Worm (Caenorhabditis elegans) whole organism, dauer: ENCODE measurements around the gene prp-8.

Experiments
- unc-62 ChIP-seq: sonication (generic microtip); optimal IDR thresholded peaks from 2 replicates; lab custom pipeline; 2017; ENCODE audit warnings: missing biosample characterization, missing genetic modification reagents, missing genetic modification characterization

prp-8 gene

ce11 chrIII:8145971-8146370, 18.2 kb upstream of the prp-8 start:
- TF ChIP-seq unc-62 (GFP tag; lab: Kevin White, UChicago) = no peak

ce11 chrIII:8148751-8149150, 15.4 kb upstream of the prp-8 start, which contains the start of gene D2007.2:
D2007.2 (plus strand) TSS chrIII:8148963.
- TF ChIP-seq unc-62 (GFP tag; lab: Kevin White, UChicago) = no peak

ce11 chrIII:8154423-8154822, 9.8 kb upstream of the prp-8 start:
- TF ChIP-seq unc-62 (GFP tag; lab: Kevin White, UChicago) = no peak

ce11 chrIII:8155166-8155565, 9.0 kb upstream of the prp-8 start, which contains the start of gene D2007.1:
D2007.1 (plus strand) TSS chrIII:8155466.
- TF ChIP-seq unc-62 (GFP tag; lab: Kevin White, UChicago) = no peak

ce11 chrIII:8158140-8158786, 5.9 kb upstream of the prp-8 start, which contains the start of gene atg-13:
atg-13 (minus strand) TSS chrIII:8158190.
- no peak for TF ChIP-seq unc-62 (GFP tag; lab: Kevin White, UChicago)

ce11 chrIII:8161238-8161637, 2.9 kb upstream of the prp-8 start, which contains the start of gene inpp-5K:
inpp-5K (minus strand) TSS chrIII:8161338.
- TF ChIP-seq unc-62 (GFP tag; lab: Kevin White, UChicago) = no peak

- no peak for TF ChIP-seq unc-62 (GFP tag; lab: Kevin White, UChicago)
Measured at ce11 chrIII:8163283-8163682, 890 bp upstream of the prp-8 start, which contains the start of gene bath-42. bath-42 (minus strand) TSS chrIII:8163383.

- no peak for TF ChIP-seq unc-62 (GFP tag; lab: Kevin White, UChicago)
Measured at ce11 chrIII:8164771-8165170, 598 bp downstream of the prp-8 start.

- no peak for TF ChIP-seq unc-62 (GFP tag; lab: Kevin White, UChicago)
Measured at ce11 chrIII:8172609-8173133, 8.5 kb downstream of the prp-8 start.

ce11 chrIII:8175263-8175662, 11.1 kb downstream of the prp-8 start:
- no peak for TF ChIP-seq unc-62 (GFP tag; lab: Kevin White, UChicago)

- TF ChIP-seq unc-62 (GFP tag; lab: Kevin White, UChicago) = no peak
Measured at ce11 chrIII:8176265-8176664, 12.1 kb downstream of the prp-8 start, which contains the start of gene C50C3.12. C50C3.12 (plus strand) TSS chrIII:8176565.

ce11 chrIII:8178924-8179323, 14.8 kb downstream of the prp-8 start, which contains the start of gene C50C3.5:
C50C3.5 (plus strand) TSS chrIII:8179224.
- no peak for TF ChIP-seq unc-62 (GFP tag; lab: Kevin White, UChicago)

- no peak for TF ChIP-seq unc-62 (GFP tag; lab: Kevin White, UChicago)
Measured at ce11 chrIII:8181581-8181980, 17.4 kb downstream of the prp-8 start, which contains the start of gene spc-2. spc-2 (plus strand) TSS chrIII:8181881.

- TF ChIP-seq unc-62 (GFP tag; lab: Kevin White, UChicago) = no peak
Measured at ce11 chrIII:8182573-8182972, 18.4 kb downstream of the prp-8 start.

ce11 chrIII:8185130-8185529, 21.0 kb downstream of the prp-8 start:
- no peak for TF ChIP-seq unc-62 (GFP tag; lab: Kevin White, UChicago)

ce11 chrIII:8190505-8190904, 26.3 kb downstream of the prp-8 start, which contains the start of gene C50C3.19:
C50C3.19 (plus strand) TSS chrIII:8190805.
- TF ChIP-seq unc-62 (GFP tag; lab: Kevin White, UChicago) = no peak

- no peak for TF ChIP-seq unc-62 (GFP tag; lab: Kevin White, UChicago)
Measured at ce11 chrIII:8191695-8192094, 27.5 kb downstream of the prp-8 start, which contains the start of gene C50C3.1. C50C3.1 (plus strand) TSS chrIII:8191995.
